Fruit fly (Drosophila melanogaster): ENCODE results near the gene CG3437.

Gene CG3437

DNA sequence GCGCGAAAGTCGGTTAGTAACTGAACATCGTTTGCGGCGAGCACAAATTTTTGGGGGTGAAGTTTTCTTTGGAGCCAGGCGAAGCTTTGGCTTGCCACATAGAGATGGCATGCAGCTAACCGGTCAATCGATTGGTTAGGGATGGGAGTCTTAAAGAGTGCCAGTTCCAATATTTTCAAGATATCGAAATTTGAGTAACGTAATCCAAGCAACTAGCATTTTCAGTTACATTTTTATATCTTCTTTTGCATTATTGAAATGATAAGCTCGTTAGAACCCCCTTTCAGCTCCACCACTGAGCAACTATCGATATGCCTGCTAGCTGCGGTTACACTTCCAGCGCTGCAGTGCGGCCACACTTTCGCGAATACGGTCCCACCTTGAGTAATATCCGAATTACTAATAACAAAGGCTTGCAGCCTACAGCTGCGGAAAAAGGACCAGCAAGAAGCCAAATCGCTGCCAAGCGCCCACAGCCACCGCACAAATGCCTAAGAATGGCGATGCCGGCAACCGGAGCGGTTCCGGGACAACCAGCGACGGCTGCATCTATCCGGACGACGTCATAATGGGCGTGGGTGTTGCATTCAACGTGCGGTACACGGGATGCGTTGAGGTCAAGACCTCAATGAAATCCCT is 30.7 kb downstream of the CG3437 start, which contains the start of the genes Atat and Shc (continued):
- peak; percentile 100 for TF ChIP-seq CG11247 (GFP tag; IDR thresholded peaks at IDR 0.05)
- peak; percentile 95 for TF ChIP-seq nerfin-1 (tag; optimal IDR thresholded peaks at IDR 0.05)
- TF ChIP-seq fd102C (GFP tag; optimal IDR thresholded peaks at IDR 0.05), result peak; percentile 77
- TF ChIP-seq CG4282 (GFP tag; optimal IDR thresholded peaks at IDR 0.05), result peak; percentile 100
- peak; percentile 99 for TF ChIP-seq CG12659 (GFP tag; optimal IDR thresholded peaks at IDR 0.05)
- TF ChIP-seq ttk (GFP tag; IDR thresholded peaks at IDR 0.05), result peak; percentile 100
- TF ChIP-seq HLH3B (GFP tag; IDR thresholded peaks at IDR 0.05), result peak; percentile 100
- peak; percentile 21 for TF ChIP-seq pros (GFP tag; optimal IDR thresholded peaks at IDR 0.05)
- peak; percentile 99 for TF ChIP-seq gsb (GFP tag; IDR thresholded peaks at IDR 0.05)
- peak; percentile 99 for TF ChIP-seq CG15696 (tag; optimal IDR thresholded peaks at IDR 0.05)
- peak; percentile 93 for TF ChIP-seq Dll (GFP tag; IDR thresholded peaks at IDR 0.05; ENCODE audit: partially characterized antibody)
- TF ChIP-seq Sin3A (optimal IDR thresholded peaks at IDR 0.05), result peak; percentile 100
- TF ChIP-seq emc (GFP tag; optimal IDR thresholded peaks at IDR 0.05), result peak; percentile 99
- TF ChIP-seq BtbVII (GFP tag; optimal IDR thresholded peaks at IDR 0.05), result peak; percentile 95
- peak; percentile 89 for TF ChIP-seq D19A (tag; optimal IDR thresholded peaks at IDR 0.05)
- TF ChIP-seq CG13624 (GFP tag; optimal IDR thresholded peaks at IDR 0.05), result peak; percentile 100
- TF ChIP-seq yki (optimal IDR thresholded peaks at IDR 0.05), result no peak
- TF ChIP-seq CG34422 (GFP tag; IDR thresholded peaks at IDR 0.05), result peak; percentile 100
- peak; percentile 99 for TF ChIP-seq Usf (GFP tag; optimal IDR thresholded peaks at IDR 0.05)
- TF ChIP-seq CG17385 (GFP tag; optimal IDR thresholded peaks at IDR 0.05), result peak; percentile 95
- TF ChIP-seq ro (GFP tag; IDR thresholded peaks at IDR 0.05), result peak; percentile 98
- TF ChIP-seq CG8359 (GFP tag; optimal IDR thresholded peaks at IDR 0.05; ENCODE audit: borderline replicate concordance), result peak; percentile 90
- peak; percentile 99 for TF ChIP-seq CG12744 (GFP tag; optimal IDR thresholded peaks at IDR 0.05)
- TF ChIP-seq Dip3 (GFP tag; optimal IDR thresholded peaks at IDR 0.05), result peak; percentile 100
- TF ChIP-seq wor (GFP tag; IDR thresholded peaks at IDR 0.05), result peak; percentile 99
- TF ChIP-seq nau (GFP tag; optimal IDR thresholded peaks at IDR 0.05), result peak; percentile 95
- peak; percentile 99 for TF ChIP-seq H2.0 (GFP tag; IDR thresholded peaks at IDR 0.05)
- peak; percentile 66 for TF ChIP-seq pfk (GFP tag; optimal IDR thresholded peaks at IDR 0.05)
- peak; percentile 89 for TF ChIP-seq TFAM (GFP tag; optimal IDR thresholded peaks at IDR 0.05)
- peak; percentile 91 for TF ChIP-seq Jarid2 (GFP tag; optimal IDR thresholded peaks at IDR 0.05)
- TF ChIP-seq caup (GFP tag; optimal IDR thresholded peaks at IDR 0.05; ENCODE audit: severe bottlenecking), result peak; percentile 99
- peak; percentile 100 for TF ChIP-seq CG8944 (GFP tag; optimal IDR thresholded peaks at IDR 0.05)
- peak; percentile 94 for TF ChIP-seq CG6654 (GFP tag; optimal IDR thresholded peaks at IDR 0.05)
- TF ChIP-seq CG15011 (GFP tag; optimal IDR thresholded peaks at IDR 0.05), result peak; percentile 96
- peak; percentile 59; the same call in 1 of the 2 replicates for TF ChIP-seq ato (GFP tag; IDR thresholded peaks at IDR 0.05; ENCODE audit: partially characterized antibody)
- TF ChIP-seq CTCF (GFP tag; optimal IDR thresholded peaks at IDR 0.05), result peak; percentile 62
- TF ChIP-seq Pdp1 (GFP tag; optimal IDR thresholded peaks at IDR 0.05), result peak; percentile 99 to 100
- peak; percentile 87 for TF ChIP-seq CG31365 (tag; optimal IDR thresholded peaks at IDR 0.05)
- TF ChIP-seq CG1603 (tag; optimal IDR thresholded peaks at IDR 0.05), result peak; percentile 98
- peak; percentile 100 for TF ChIP-seq CG3847 (GFP tag; IDR thresholded peaks at IDR 0.05)
- TF ChIP-seq Fer2 (tag; optimal IDR thresholded peaks at IDR 0.05), result peak; percentile 99
- peak; percentile 97 for TF ChIP-seq dmrt99B (tag; optimal IDR thresholded peaks at IDR 0.05)
- TF ChIP-seq Mrtf (GFP tag; IDR thresholded peaks at IDR 0.05), result peak; percentile 100
- peak in 1 of 3 experiments; percentile 98 for TF ChIP-seq lola (GFP tag; optimal IDR thresholded peaks at IDR 0.05)
- peak; percentile 100 for TF ChIP-seq HmgD (GFP tag; optimal IDR thresholded peaks at IDR 0.05)
- TF ChIP-seq Dref (GFP tag; IDR thresholded peaks at IDR 0.05), result peak; percentile 87
- TF ChIP-seq dysf (GFP tag; IDR thresholded peaks at IDR 0.05), result peak; percentile 100
- TF ChIP-seq CG1647 (GFP tag; optimal IDR thresholded peaks at IDR 0.05), result peak; percentile 99
- TF ChIP-seq trem (tag; optimal IDR thresholded peaks at IDR 0.05), result peak; percentile 95
- TF ChIP-seq onecut (GFP tag; IDR thresholded peaks at IDR 0.05), result peak; percentile 94
